Worm (Caenorhabditis elegans) whole organism, L3 larva: ENCODE measurements around the gene lsy-13.
A peak's percentile ranks its signal among the peaks of the same experiment; 100 is the strongest.

Experiments used
- R02D3.7 ChIP-seq: fragments of 150-350 bp; optimal IDR thresholded peaks from 2 replicates; lab custom pipeline; 2014; ENCODE audit warnings: missing biosample characterization, missing genetic modification characterization
- ZK546.5 ChIP-seq: sonication (generic microtip); optimal IDR thresholded peaks from 2 replicates; lab custom pipeline; 2017; ENCODE audit warnings: missing biosample characterization, missing genetic modification characterization
- ama-1 ChIP-seq: fragments of 150-350 bp; optimal IDR thresholded peaks from 2 replicates; lab custom pipeline; 2018
- ceh-28 ChIP-seq: fragments of 150-350 bp; optimal IDR thresholded peaks from 2 replicates; lab custom pipeline; 2014; ENCODE audit warnings: missing biosample characterization, missing genetic modification reagents, missing genetic modification characterization
- ceh-82 ChIP-seq: fragments of 150-350 bp; optimal IDR thresholded peaks from 2 replicates; lab custom pipeline; 2014; ENCODE audit warnings: missing biosample characterization, missing genetic modification characterization
- ceh-9 ChIP-seq: sonication (generic microtip); optimal IDR thresholded peaks from 2 replicates; lab custom pipeline; 2018; ENCODE audit warnings: missing biosample characterization, missing genetic modification characterization
- daf-12 ChIP-seq: fragments of 150-350 bp; optimal IDR thresholded peaks from 2 replicates; lab custom pipeline; 2014; ENCODE audit warnings: missing biosample characterization, missing genetic modification reagents, missing genetic modification characterization
- egl-27 ChIP-seq: sonication (generic microtip); optimal IDR thresholded peaks from 4 replicates; lab custom pipeline; 2017; ENCODE audit warnings: missing biosample characterization, missing genetic modification reagents, missing genetic modification characterization
- egl-5 ChIP-seq: fragments of 150-350 bp; optimal IDR thresholded peaks from 2 replicates; lab custom pipeline; 2017; ENCODE audit warnings: missing biosample characterization, missing genetic modification reagents, missing genetic modification characterization, inconsistent platforms
- elt-1 ChIP-seq: fragments of 150-350 bp; optimal IDR thresholded peaks from 2 replicates; lab custom pipeline; 2014; ENCODE audit warnings: missing biosample characterization, missing genetic modification characterization
- elt-2 ChIP-seq: sonication (generic microtip); optimal IDR thresholded peaks from 2 replicates; lab custom pipeline; 2016; ENCODE audit warnings: missing genetic modification reagents, mild to moderate bottlenecking, missing genetic modification characterization, missing compliant biosample characterization
- eor-1 ChIP-seq, 2 experiments: fragments of 150-350 bp; optimal IDR thresholded peaks; 2 replicates each; lab custom pipeline; 2014 to 2018; ENCODE audit warnings: missing biosample characterization in 2 of 2, missing genetic modification characterization in 2 of 2
- fkh-10 ChIP-seq: sonication (generic microtip); optimal IDR thresholded peaks from 2 replicates; lab custom pipeline; 2017; ENCODE audit warnings: missing biosample characterization, missing genetic modification reagents, missing genetic modification characterization
- fkh-2 ChIP-seq: fragments of 150-350 bp; optimal IDR thresholded peaks from 2 replicates; lab custom pipeline; 2014; ENCODE audit warnings: missing biosample characterization, missing genetic modification reagents, missing genetic modification characterization
- fos-1 ChIP-seq: fragments of 150-350 bp; optimal IDR thresholded peaks from 2 replicates; lab custom pipeline; 2014; ENCODE audit warnings: missing biosample characterization, missing genetic modification characterization
- hmg-11 ChIP-seq: sonication (generic microtip); optimal IDR thresholded peaks from 2 replicates; lab custom pipeline; 2016; ENCODE audit warnings: missing genetic modification characterization, missing compliant biosample characterization
- jun-1 ChIP-seq: fragments of 150-350 bp; optimal IDR thresholded peaks from 2 replicates; lab custom pipeline; 2014; ENCODE audit warnings: missing biosample characterization, missing genetic modification reagents, missing genetic modification characterization
- lin-15B ChIP-seq: fragments of 150-350 bp; optimal IDR thresholded peaks from 2 replicates; lab custom pipeline; 2014; ENCODE audit warnings: missing biosample characterization, missing genetic modification characterization
- lin-39 ChIP-seq: fragments of 150-350 bp; optimal IDR thresholded peaks from 2 replicates; lab custom pipeline; 2018; ENCODE audit warnings: missing biosample characterization, missing genetic modification reagents, missing genetic modification characterization
- mdl-1 ChIP-seq: fragments of 150-350 bp; optimal IDR thresholded peaks from 2 replicates; lab custom pipeline; 2014; ENCODE audit warnings: missing biosample characterization, missing genetic modification characterization
- mml-1 ChIP-seq: fragments of 150-350 bp; sonication (generic microtip); optimal IDR thresholded peaks from 3 replicates; lab custom pipeline; 2014; ENCODE audit warnings: missing biosample characterization, missing genetic modification characterization
- nfya-1 ChIP-seq: sonication (generic microtip); optimal IDR thresholded peaks from 2 replicates; lab custom pipeline; 2017; ENCODE audit warnings: missing genetic modification characterization, mild to moderate bottlenecking, missing compliant biosample characterization, antibody characterized with exemption, moderate library complexity; ENCODE audit not compliant: insufficient read depth
- nhr-11 ChIP-seq: fragments of 150-350 bp; optimal IDR thresholded peaks from 2 replicates; lab custom pipeline; 2014; ENCODE audit warnings: missing biosample characterization, missing genetic modification characterization
- nhr-12 ChIP-seq: fragments of 150-350 bp; optimal IDR thresholded peaks from 2 replicates; lab custom pipeline; 2014; ENCODE audit warnings: missing biosample characterization, missing genetic modification characterization
- nhr-23 ChIP-seq: fragments of 150-350 bp; optimal IDR thresholded peaks from 2 replicates; lab custom pipeline; 2014; ENCODE audit warnings: missing biosample characterization, missing genetic modification reagents, missing genetic modification characterization
- nhr-25 ChIP-seq: sonication (generic microtip); optimal IDR thresholded peaks from 2 replicates; lab custom pipeline; 2017; ENCODE audit warnings: missing biosample characterization, missing genetic modification characterization
- nhr-43 ChIP-seq: sonication (generic microtip); optimal IDR thresholded peaks from 2 replicates; lab custom pipeline; 2016; ENCODE audit warnings: mild to moderate bottlenecking, missing genetic modification characterization, missing compliant biosample characterization; ENCODE audit not compliant: poor library complexity, severe bottlenecking
- nhr-76 ChIP-seq: fragments of 150-350 bp; sonication (generic microtip); optimal IDR thresholded peaks from 5 replicates; lab custom pipeline; 2014; ENCODE audit warnings: missing biosample characterization, missing genetic modification characterization
- nhr-77 ChIP-seq: fragments of 150-350 bp; optimal IDR thresholded peaks from 2 replicates; lab custom pipeline; 2014; ENCODE audit warnings: missing biosample characterization, missing genetic modification characterization
- pha-4 ChIP-seq: fragments of 150-350 bp; optimal IDR thresholded peaks from 2 replicates; lab custom pipeline; 2014; ENCODE audit warnings: missing biosample characterization, missing genetic modification reagents, missing genetic modification characterization
- pqm-1 ChIP-seq: fragments of 150-350 bp; optimal IDR thresholded peaks from 2 replicates; lab custom pipeline; 2017; ENCODE audit warnings: missing biosample characterization, missing genetic modification characterization, inconsistent platforms
- skn-1 ChIP-seq: fragments of 150-350 bp; optimal IDR thresholded peaks from 2 replicates; lab custom pipeline; 2014; ENCODE audit warnings: missing biosample characterization, missing genetic modification characterization
- snpc-4 ChIP-seq: fragments of 150-350 bp; optimal IDR thresholded peaks from 2 replicates; lab custom pipeline; 2014; ENCODE audit warnings: missing biosample characterization, missing genetic modification characterization
- tbx-2 ChIP-seq: sonication (generic microtip); optimal IDR thresholded peaks from 2 replicates; lab custom pipeline; 2016; ENCODE audit warnings: mild to moderate bottlenecking, missing genetic modification characterization, missing compliant biosample characterization
- unc-39 ChIP-seq: sonication (generic microtip); optimal IDR thresholded peaks from 4 replicates; lab custom pipeline; 2017; ENCODE audit warnings: missing biosample characterization, missing genetic modification characterization
- zag-1 ChIP-seq: fragments of 150-350 bp; optimal IDR thresholded peaks from 2 replicates; lab custom pipeline; 2014; ENCODE audit warnings: missing biosample characterization, missing genetic modification characterization
- ztf-11 ChIP-seq: fragments of 150-350 bp; optimal IDR thresholded peaks from 2 replicates; lab custom pipeline; 2014; ENCODE audit warnings: missing biosample characterization, missing genetic modification characterization
- ztf-4 ChIP-seq: fragments of 150-350 bp; optimal IDR thresholded peaks from 2 replicates; lab custom pipeline; 2014; ENCODE audit warnings: missing biosample characterization, missing genetic modification characterization

The lsy-13 gene

ce11 chrIV:16863431-16863895 is at the start of gene lsy-13, which contains the start of gene mel-46:
Gene lsy-13, plus strand, starts transcription at chrIV:16863870.
Gene mel-46, minus strand, starts transcription at chrIV:16863481.
- TF ChIP-seq lin-39 (tag; lab: Kevin White, UChicago) (peak; percentile 27), skn-1 (tag; lab: Kevin White, UChicago) (peak; percentile 60), pqm-1 (no peak), snpc-4 (tag; lab: Kevin White, UChicago) (peak; percentile 68), lin-15B (tag; lab: Kevin White, UChicago) (peak; percentile 35), ceh-28 (peak; percentile 49), R02D3.7 (peak; percentile 33), egl-5 (tag; lab: Kevin White, UChicago) (no peak), nhr-43 (tag; lab: Kevin White, UChicago) (no peak), tbx-2 (no peak), hmg-11 (tag; lab: Kevin White, UChicago) (peak; percentile 45), nhr-23 (peak; percentile 37), pha-4 (tag; lab: Kevin White, UChicago) (peak; percentile 82), elt-2 (tag; lab: Kevin White, UChicago) (peak; percentile 5), nfya-1 (tag; lab: Kevin White, UChicago) (peak; percentile 55), zag-1 (tag; lab: Kevin White, UChicago) (no peak), daf-12 (tag; lab: Kevin White, UChicago) (no peak)

- TF ChIP-seq nhr-43 (tag; lab: Kevin White, UChicago), result no peak
- TF ChIP-seq ceh-9 (tag; lab: Kevin White, UChicago), result no peak
- no peak for TF ChIP-seq nhr-76 (tag; lab: Kevin White, UChicago)
- no peak for TF ChIP-seq ztf-11 (tag; lab: Kevin White, UChicago)
- no peak for TF ChIP-seq jun-1 (tag; lab: Kevin White, UChicago)
- no peak for TF ChIP-seq fkh-2 (tag; lab: Kevin White, UChicago)
- no peak for TF ChIP-seq nfya-1 (tag; lab: Kevin White, UChicago)
- TF ChIP-seq mdl-1 (tag; lab: Kevin White, UChicago), result no peak
- TF ChIP-seq fkh-10, result no peak
- no peak for TF ChIP-seq nhr-25 (tag; lab: Kevin White, UChicago)
- TF ChIP-seq egl-27, result no peak
- no peak for TF ChIP-seq nhr-11 (tag; lab: Kevin White, UChicago)
These were observed 41.1 kb upstream of the lsy-13 start, which contains the start of gene Y116A8A.4 for ce11 chrIV:16822529-16822928. Gene Y116A8A.4, plus strand, starts transcription at chrIV:16822829.

- TF ChIP-seq nhr-12 (tag; lab: Kevin White, UChicago) (no peak), zag-1 (tag; lab: Kevin White, UChicago) (no peak), elt-1 (tag; lab: Kevin White, UChicago) (no peak), ZK546.5 (tag; lab: Kevin White, UChicago) (no peak), ztf-11 (tag; lab: Kevin White, UChicago) (no peak), ztf-4 (tag; lab: Kevin White, UChicago) (no peak), fos-1 (tag; lab: Kevin White, UChicago) (no peak), nhr-76 (tag; lab: Kevin White, UChicago) (no peak), lin-39 (tag; lab: Kevin White, UChicago) (no peak), ama-1 (no peak), nhr-43 (tag; lab: Kevin White, UChicago) (no peak), eor-1 (tag; optimal IDR thresholded peaks at IDR 0.05; lab: Kevin White, UChicago) (no peak), nhr-77 (no peak), elt-2 (tag; lab: Kevin White, UChicago) (no peak), mml-1 (tag; lab: Kevin White, UChicago) (no peak), unc-39 (tag; lab: Kevin White, UChicago) (no peak)
These were observed 35.0 kb upstream of the lsy-13 start, which contains the start of gene Y116A8A.6 for ce11 chrIV:16828698-16829097. Gene Y116A8A.6, minus strand, starts transcription at chrIV:16828798.

- no peak for TF ChIP-seq ceh-82 (tag; lab: Kevin White, UChicago)
- no peak for TF ChIP-seq ceh-28
These were observed 33.8 kb upstream of the lsy-13 start, which contains the start of gene Y116A8A.7 for ce11 chrIV:16829896-16830295. Gene Y116A8A.7, plus strand, starts transcription at chrIV:16830196.
